Fruit fly (Drosophila melanogaster): ENCODE measurements around the gene CG42637.

dm6 chr3L:19817807-19818531, 24.6 kb upstream of the CG42637 start, which contains the start of the genes Fibp and Deaf1:
- TF ChIP-seq fd96Ca (GFP tag; IDR thresholded peaks at IDR 0.05) = peak; percentile 45; the same call in 1 of the 3 replicates
- no peak for TF ChIP-seq Pif1A (GFP tag; optimal IDR thresholded peaks at IDR 0.05)
- TF ChIP-seq CG12605 (GFP tag; IDR thresholded peaks at IDR 0.05) = no peak
- peak; percentile 68 for TF ChIP-seq CG15710 (tag; optimal IDR thresholded peaks at IDR 0.05)
- TF ChIP-seq CG9948 (tag; optimal IDR thresholded peaks at IDR 0.05) = peak; percentile 63
